Fruit fly (Drosophila melanogaster): ENCODE data around the gene CG15544.

The CG15544 gene

DNA sequence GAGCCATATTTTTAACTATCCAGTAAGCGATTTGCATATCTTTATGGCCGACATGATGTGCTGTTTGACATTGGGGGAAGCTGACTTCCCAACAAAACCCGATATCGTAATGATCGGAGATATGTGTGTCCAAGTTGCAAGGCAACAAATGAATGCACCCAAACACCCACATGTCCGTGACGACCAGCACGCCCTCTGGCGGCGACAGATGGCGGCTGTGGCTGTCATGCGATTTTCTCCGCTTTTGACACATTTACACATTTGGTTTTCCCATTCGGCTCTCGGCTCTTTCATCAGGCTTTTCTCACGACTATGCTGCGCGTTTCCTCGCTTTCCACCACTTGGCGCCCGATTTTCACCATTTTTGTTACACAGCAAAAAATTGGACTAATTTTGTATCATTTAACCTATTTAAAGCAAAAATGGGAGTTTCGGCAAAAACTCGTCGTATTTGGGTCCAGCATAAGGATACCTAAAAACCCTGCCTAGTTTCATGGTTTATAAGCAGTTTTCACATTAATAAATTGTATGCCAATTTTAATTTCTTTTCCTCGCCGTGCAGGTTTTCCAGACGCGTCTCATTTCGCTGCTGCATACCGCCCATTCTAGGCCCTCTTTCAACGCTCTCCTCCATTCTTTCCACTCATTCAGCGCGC is 12.9 kb upstream of the CG15544 start (continued):
- no peak for TF ChIP-seq lbe (GFP tag; optimal IDR thresholded peaks at IDR 0.05)
- TF ChIP-seq CG6683 (GFP tag; optimal IDR thresholded peaks at IDR 0.05): no peak
- TF ChIP-seq Spps (tag; optimal IDR thresholded peaks at IDR 0.05): no peak
- TF ChIP-seq onecut (GFP tag; IDR thresholded peaks at IDR 0.05): no peak
- no peak for TF ChIP-seq CG6689 (GFP tag; IDR thresholded peaks at IDR 0.05)
- no peak for TF ChIP-seq btn (GFP tag; optimal IDR thresholded peaks at IDR 0.05)
- no peak for TF ChIP-seq Dref (GFP tag; IDR thresholded peaks at IDR 0.05)
- no peak for TF ChIP-seq YL-1 (GFP tag; optimal IDR thresholded peaks at IDR 0.05)
- no peak for TF ChIP-seq dan (GFP tag; IDR thresholded peaks at IDR 0.05)
- TF ChIP-seq HmgD (GFP tag; optimal IDR thresholded peaks at IDR 0.05): no peak
- TF ChIP-seq Blimp-1 (GFP tag; optimal IDR thresholded peaks at IDR 0.05): peak; percentile 38
- no peak for TF ChIP-seq ranshi (GFP tag; IDR thresholded peaks at IDR 0.05)
- no peak for TF ChIP-seq CG2129 (GFP tag; IDR thresholded peaks at IDR 0.05; ENCODE audit: partially characterized antibody)
- peak; percentile 18 for TF ChIP-seq jumu (GFP tag; optimal IDR thresholded peaks at IDR 0.05)
- 0 out of 2 replicates have a peak, but pooled peaks have one; percentile 22 for TF ChIP-seq esg (GFP tag; conservative IDR thresholded peaks at IDR 0.05)
- TF ChIP-seq Mrtf (GFP tag; IDR thresholded peaks at IDR 0.05): no peak
- no peak for TF ChIP-seq pzg (GFP tag; optimal IDR thresholded peaks at IDR 0.05)
- no peak for TF ChIP-seq Dip3 (GFP tag; optimal IDR thresholded peaks at IDR 0.05)
- TF ChIP-seq CG12071 (GFP tag; optimal IDR thresholded peaks at IDR 0.05): no peak
- TF ChIP-seq CG11247 (GFP tag; IDR thresholded peaks at IDR 0.05): no peak
- TF ChIP-seq CG7987 (GFP tag; optimal IDR thresholded peaks at IDR 0.05): no peak
- TF ChIP-seq CG10654 (GFP tag; optimal IDR thresholded peaks at IDR 0.05): no peak
- TF ChIP-seq CG12769 (tag; optimal IDR thresholded peaks at IDR 0.05): no peak
- TF ChIP-seq vfl (GFP tag; optimal IDR thresholded peaks at IDR 0.05): no peak
- no peak for TF ChIP-seq Stat92E (GFP tag; optimal IDR thresholded peaks at IDR 0.05)
- TF ChIP-seq Hmx (GFP tag; optimal IDR thresholded peaks at IDR 0.05): no peak
- no peak for TF ChIP-seq nau (GFP tag; optimal IDR thresholded peaks at IDR 0.05)
- no peak for TF ChIP-seq sd (tag; optimal IDR thresholded peaks at IDR 0.05)
- TF ChIP-seq Aef1 (GFP tag; IDR thresholded peaks at IDR 0.05): no peak
- no peak for TF ChIP-seq NK7.1 (GFP tag; optimal IDR thresholded peaks at IDR 0.05)
- TF ChIP-seq Abd-B (GFP tag; optimal IDR thresholded peaks at IDR 0.05): no peak
- TF ChIP-seq CG17361 (GFP tag; IDR thresholded peaks at IDR 0.05): no peak
- peak; percentile 17 for TF ChIP-seq CG2678 (tag; optimal IDR thresholded peaks at IDR 0.05)
- 0 out of 2 replicates have a peak, but pooled peaks have one; percentile 15 for TF ChIP-seq CG11696 (GFP tag; IDR thresholded peaks at IDR 0.05)
- no peak for TF ChIP-seq CG3281 (GFP tag; optimal IDR thresholded peaks at IDR 0.05)
- TF ChIP-seq CG13775 (GFP tag; optimal IDR thresholded peaks at IDR 0.05): peak; percentile 18
- no peak for TF ChIP-seq inv (GFP tag; IDR thresholded peaks at IDR 0.05; ENCODE audit: partially characterized antibody)
- TF ChIP-seq CG13296 (GFP tag; optimal IDR thresholded peaks at IDR 0.05): no peak
- TF ChIP-seq hb (GFP tag; IDR thresholded peaks at IDR 0.05; ENCODE audit: partially characterized antibody): 0 out of 3 replicates have a peak, but pooled peaks have one; percentile 16
- no peak for TF ChIP-seq toy (GFP tag; IDR thresholded peaks at IDR 0.05)
- no peak for TF ChIP-seq cwo (GFP tag; optimal IDR thresholded peaks at IDR 0.05)
- TF ChIP-seq odd (GFP tag; optimal IDR thresholded peaks at IDR 0.05): no peak
- TF ChIP-seq slou (GFP tag; optimal IDR thresholded peaks at IDR 0.05): no peak
- no peak for TF ChIP-seq br (optimal IDR thresholded peaks at IDR 0.05)
- no peak for TF ChIP-seq Six4 (GFP tag; optimal IDR thresholded peaks at IDR 0.05)
- peak; percentile 8 for TF ChIP-seq CG17359 (tag; optimal IDR thresholded peaks at IDR 0.05)
- peak; percentile 45 for TF ChIP-seq Xbp1 (GFP tag; optimal IDR thresholded peaks at IDR 0.05)
- no peak for TF ChIP-seq CG14860 (GFP tag; IDR thresholded peaks at IDR 0.05; ENCODE audit: partially characterized antibody)
- peak; percentile 16 to 52 for TF ChIP-seq bsh (GFP tag; optimal IDR thresholded peaks at IDR 0.05)
- TF ChIP-seq CG2202 (tag; optimal IDR thresholded peaks at IDR 0.05): no peak

Data from whole organism, embryonic.